Fruit fly (Drosophila melanogaster): ENCODE results near the gene CG13084.

DNA sequence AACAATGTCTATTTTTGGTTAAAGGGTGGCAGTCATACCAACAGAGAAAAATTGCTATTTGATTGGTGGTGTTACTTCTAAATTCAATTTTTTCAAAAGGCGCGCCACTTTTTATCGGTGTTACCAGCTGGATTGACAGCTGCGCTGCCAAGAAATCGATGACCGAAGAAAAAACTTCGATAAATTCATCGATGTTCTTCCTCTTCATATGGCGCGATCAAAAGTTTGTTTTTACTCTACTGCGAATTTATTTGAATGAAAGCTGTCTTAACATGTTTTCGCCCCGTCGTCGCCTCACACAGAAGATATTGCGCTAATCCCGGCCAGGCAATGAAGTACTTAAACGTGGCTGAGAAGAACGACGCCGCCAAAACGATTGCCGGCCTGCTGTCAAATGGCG, 13.3 kb downstream of the CG13084 start, which contains the start of gene Top3alpha:
- TF ChIP-seq Pif1B (GFP tag; optimal IDR thresholded peaks at IDR 0.05) (no peak), Snoo (tag; optimal IDR thresholded peaks at IDR 0.05) (no peak), CG17806 (tag; optimal IDR thresholded peaks at IDR 0.05) (no peak), rn (GFP tag; IDR thresholded peaks at IDR 0.05) (no peak), CG12605 (GFP tag; IDR thresholded peaks at IDR 0.05) (no peak), CG32121 (GFP tag; IDR thresholded peaks at IDR 0.05) (no peak)
